Fruit fly (Drosophila melanogaster) Kc167 (cell line): ENCODE measurements around the gene SMC5.

Experiments
- Myc ChIP-seq: fragments of >200 bp; optimal IDR thresholded peaks from 2 replicates; lab custom pipeline; 2017; ENCODE audit warnings: missing external identifiers
- Sin3A ChIP-seq: fragments of >200 bp; optimal IDR thresholded peaks from 2 replicates; lab custom pipeline; 2018; ENCODE audit warnings: missing external identifiers
- psq ChIP-seq: fragments of >200 bp; optimal IDR thresholded peaks from 2 replicates; lab custom pipeline; 2017; ENCODE audit warnings: missing external identifiers

- TF ChIP-seq Sin3A: no peak
- TF ChIP-seq Myc: no peak
- no peak for TF ChIP-seq psq
These were observed 44.7 kb upstream of the SMC5 start for dm6 chr3L:21524071-21524889.
